Fruit fly (Drosophila melanogaster) whole organism, wandering third instar larva: Measurements from ENCODE around the gene CG11151.

Source experiments
- Abd-B ChIP-seq: fragments of >200 bp; optimal IDR thresholded peaks from 2 replicates; lab custom pipeline; 2017; ENCODE audit warnings: missing biosample characterization, missing genetic modification characterization
- CG32264 ChIP-seq: fragments of 200-800 bp; sonication (Bioruptor generic); optimal IDR thresholded peaks from 2 replicates; lab custom pipeline; 2016; ENCODE audit warnings: missing biosample characterization, missing genetic modification characterization
- CG9705 ChIP-seq: fragments of 200-800 bp; sonication (Bioruptor generic); optimal IDR thresholded peaks from 2 replicates; lab custom pipeline; 2018; ENCODE audit warnings: missing biosample characterization, mild to moderate bottlenecking, missing genetic modification characterization
- CrebA ChIP-seq: fragments of 200-800 bp; sonication (Bioruptor generic); optimal IDR thresholded peaks from 2 replicates; lab custom pipeline; 2016; ENCODE audit warnings: missing biosample characterization, mild to moderate bottlenecking, missing genetic modification characterization, borderline replicate concordance
- Dfd ChIP-seq: fragments of >200 bp; optimal IDR thresholded peaks from 2 replicates; lab custom pipeline; 2017; ENCODE audit warnings: missing biosample characterization, missing genetic modification characterization
- Dif ChIP-seq: fragments of 200-275, 200-300 bp; sonication (Bioruptor generic); optimal IDR thresholded peaks from 2 replicates; lab custom pipeline; 2018; ENCODE audit warnings: missing biosample characterization, missing genetic modification characterization; ENCODE audit not compliant: partially characterized antibody
- GATAd ChIP-seq: sonication (Bioruptor generic); optimal IDR thresholded peaks from 2 replicates; lab custom pipeline; 2016; ENCODE audit warnings: missing biosample characterization, missing genetic modification characterization
- HLH106 ChIP-seq: fragments of 200-800 bp; optimal IDR thresholded peaks from 3 replicates; lab custom pipeline; 2019; ENCODE audit warnings: missing biosample characterization, mild to moderate bottlenecking, missing genetic modification characterization, moderate library complexity
- Hnf4 ChIP-seq: fragments of 200-800 bp; sonication (Bioruptor generic); optimal IDR thresholded peaks from 2 replicates; lab custom pipeline; 2016; ENCODE audit warnings: missing biosample characterization, mild to moderate bottlenecking, missing genetic modification characterization
- Hr78 ChIP-seq: fragments of >200 bp; optimal IDR thresholded peaks from 2 replicates; lab custom pipeline; 2017; ENCODE audit warnings: missing biosample characterization, missing genetic modification characterization
- Jra ChIP-seq: sonication (Bioruptor generic); optimal IDR thresholded peaks from 2 replicates; lab custom pipeline; 2016; ENCODE audit warnings: missing biosample characterization, missing genetic modification characterization
- Mio ChIP-seq: sonication (Bioruptor generic); optimal IDR thresholded peaks from 2 replicates; lab custom pipeline; 2016; ENCODE audit warnings: missing biosample characterization, missing genetic modification characterization
- Myc ChIP-seq: fragments of >200 bp; optimal IDR thresholded peaks from 2 replicates; lab custom pipeline; 2017
- N ChIP-seq: fragments of >200 bp; optimal IDR thresholded peaks from 2 replicates; lab custom pipeline; 2018; ENCODE audit warnings: missing biosample characterization, missing external identifiers, missing genetic modification characterization
- OdsH ChIP-seq: fragments of 200-800 bp; sonication (Bioruptor generic); optimal IDR thresholded peaks from 2 replicates; lab custom pipeline; 2016; ENCODE audit warnings: missing biosample characterization, mild to moderate bottlenecking, missing genetic modification characterization
- Rel ChIP-seq, 2 experiments: fragments of 200-800 bp; sonication (Bioruptor generic) in 1 of 2; optimal IDR thresholded peaks; 2 replicates in 1 of 2; 3 replicates in 1 of 2; lab custom pipeline; 2016 to 2019; ENCODE audit warnings: mild to moderate bottlenecking in 2 of 2, missing biosample characterization in 2 of 2, missing genetic modification characterization in 2 of 2, moderate library complexity in 1 of 2
- Sp1 ChIP-seq: fragments of 200-800 bp; sonication (Bioruptor generic); optimal IDR thresholded peaks from 3 replicates; lab custom pipeline; 2019; ENCODE audit warnings: missing biosample characterization, mild to moderate bottlenecking, missing genetic modification characterization, moderate library complexity
- Vsx2 ChIP-seq: fragments of 200-300, 225-300 bp; sonication (Bioruptor generic); optimal IDR thresholded peaks from 2 replicates; lab custom pipeline; 2018; ENCODE audit warnings: missing biosample characterization, missing genetic modification characterization; ENCODE audit not compliant: partially characterized antibody
- br ChIP-seq: fragments of 200-800 bp; sonication (Bioruptor generic); optimal IDR thresholded peaks from 2 replicates; lab custom pipeline; 2016; ENCODE audit warnings: missing biosample characterization, missing genetic modification characterization
- brk ChIP-seq: fragments of 200-800 bp; sonication (Bioruptor generic); optimal IDR thresholded peaks from 2 replicates; lab custom pipeline; 2016; ENCODE audit warnings: missing biosample characterization, mild to moderate bottlenecking, missing genetic modification characterization
- dl ChIP-seq, 2 experiments: fragments of 175-275, 200-275 bp in 1 of 2; fragments of 200-275 bp in 1 of 2; sonication (Bioruptor generic); optimal IDR thresholded peaks; lab custom pipeline; 2018; ENCODE audit warnings: mild to moderate bottlenecking in 2 of 2, missing biosample characterization in 2 of 2, missing genetic modification characterization in 2 of 2, moderate library complexity in 2 of 2; ENCODE audit not compliant: partially characterized antibody in 2 of 2, insufficient read depth in 1 of 2
- dmrt93B ChIP-seq: fragments of 200-800 bp; sonication (Bioruptor generic); optimal IDR thresholded peaks from 2 replicates; lab custom pipeline; 2018; ENCODE audit warnings: missing biosample characterization, mild to moderate bottlenecking, missing genetic modification characterization
- dsf ChIP-seq: sonication (Bioruptor generic); optimal IDR thresholded peaks from 2 replicates; lab custom pipeline; 2016; ENCODE audit warnings: missing biosample characterization, missing genetic modification characterization, borderline replicate concordance
- ey ChIP-seq: fragments of 200-800 bp; sonication (Bioruptor generic); optimal IDR thresholded peaks from 2 replicates; lab custom pipeline; 2016; ENCODE audit warnings: missing biosample characterization, missing genetic modification characterization
- foxo ChIP-seq, 2 experiments: fragments of 200-800 bp; sonication (Bioruptor generic); optimal IDR thresholded peaks; 2 replicates in 1 of 2; 3 replicates in 1 of 2; lab custom pipeline; 2016 to 2017; ENCODE audit warnings: missing biosample characterization in 2 of 2, missing genetic modification characterization in 2 of 2
- fru ChIP-seq: fragments of 200-800 bp; sonication (Bioruptor generic); optimal IDR thresholded peaks from 3 replicates; lab custom pipeline; 2016; ENCODE audit warnings: missing biosample characterization, mild to moderate bottlenecking, missing genetic modification characterization
- h ChIP-seq: fragments of 200-800 bp; sonication (Bioruptor generic); optimal IDR thresholded peaks from 3 replicates; lab custom pipeline; 2016; ENCODE audit warnings: missing biosample characterization, mild to moderate bottlenecking, missing genetic modification characterization
- jim ChIP-seq: fragments of 175-275, 200-325 bp; sonication (Bioruptor generic); optimal IDR thresholded peaks from 2 replicates; lab custom pipeline; 2016; ENCODE audit warnings: missing biosample characterization, mild to moderate bottlenecking, missing genetic modification characterization
- lola ChIP-seq: fragments of >200 bp; optimal IDR thresholded peaks from 2 replicates; lab custom pipeline; 2017; ENCODE audit warnings: missing biosample characterization, missing genetic modification characterization
- pan ChIP-seq: fragments of >200 bp; optimal IDR thresholded peaks from 2 replicates; lab custom pipeline; 2017
- psq ChIP-seq: fragments of 200-800 bp; sonication (Bioruptor generic); optimal IDR thresholded peaks from 3 replicates; lab custom pipeline; 2017; ENCODE audit warnings: missing biosample characterization, mild to moderate bottlenecking, missing genetic modification characterization, moderate library complexity
- rgr ChIP-seq: fragments of 200-800 bp; sonication (Bioruptor generic); optimal IDR thresholded peaks from 3 replicates; lab custom pipeline; 2016; ENCODE audit warnings: missing biosample characterization, mild to moderate bottlenecking, missing genetic modification characterization
- sage ChIP-seq: fragments of 200-800 bp; sonication (Bioruptor generic); optimal IDR thresholded peaks from 2 replicates; lab custom pipeline; 2016; ENCODE audit warnings: missing biosample characterization, mild to moderate bottlenecking, missing genetic modification characterization
- sv ChIP-seq: fragments of 200-800 bp; sonication (Bioruptor generic); optimal IDR thresholded peaks from 3 replicates; lab custom pipeline; 2016; ENCODE audit warnings: missing biosample characterization, missing genetic modification characterization
- tai ChIP-seq: sonication (Bioruptor generic); optimal IDR thresholded peaks from 2 replicates; lab custom pipeline; 2016; ENCODE audit warnings: missing biosample characterization, missing genetic modification characterization
- usp ChIP-seq: fragments of >200 bp; optimal IDR thresholded peaks from 2 replicates; lab custom pipeline; 2017; ENCODE audit warnings: missing biosample characterization, missing genetic modification characterization
- woc ChIP-seq: sonication (Bioruptor generic); optimal IDR thresholded peaks from 2 replicates; lab custom pipeline; 2016; ENCODE audit warnings: missing biosample characterization, mild to moderate bottlenecking, missing genetic modification characterization

Gene CG11151

dm6 chrX:13766495-13766894 is 27.0 kb downstream of the CG11151 start:
- TF ChIP-seq jim (GFP tag; lab: Kevin White, UChicago) (no peak), Rel (GFP tag; optimal IDR thresholded peaks at IDR 0.05; lab: Kevin White, UChicago) (no peak), Rel (tag; optimal IDR thresholded peaks at IDR 0.05; lab: Kevin White, UChicago) (no peak), lola (GFP tag; lab: Kevin White, UChicago) (no peak), Vsx2 (no peak), pan (lab: Kevin White, UChicago) (no peak)

- TF ChIP-seq woc (GFP tag; lab: Kevin White, UChicago) (no peak), pan (lab: Kevin White, UChicago) (no peak), lola (GFP tag; lab: Kevin White, UChicago) (no peak), Abd-B (GFP tag; lab: Kevin White, UChicago) (no peak), CG32264 (no peak), jim (GFP tag; lab: Kevin White, UChicago) (no peak), Rel (GFP tag; optimal IDR thresholded peaks at IDR 0.05; lab: Kevin White, UChicago) (no peak), Rel (tag; optimal IDR thresholded peaks at IDR 0.05; lab: Kevin White, UChicago) (no peak), Hr78 (GFP tag; lab: Kevin White, UChicago) (no peak), GATAd (no peak), tai (GFP tag; lab: Kevin White, UChicago) (no peak), usp (GFP tag; lab: Kevin White, UChicago) (no peak)
Observed at dm6 chrX:13770768-13771167, 31.2 kb downstream of the CG11151 start.

dm6 chrX:13778568-13778967 is 39.0 kb downstream of the CG11151 start:
- no peak for TF ChIP-seq Rel (GFP tag; optimal IDR thresholded peaks at IDR 0.05; lab: Kevin White, UChicago)
- peak; percentile 91 for TF ChIP-seq Rel (tag; optimal IDR thresholded peaks at IDR 0.05; lab: Kevin White, UChicago)
- TF ChIP-seq Abd-B (GFP tag; lab: Kevin White, UChicago) = no peak

dm6 chrX:13779696-13780095 is 40.2 kb downstream of the CG11151 start:
- TF ChIP-seq br (GFP tag; lab: Kevin White, UChicago) (no peak), fru (GFP tag; lab: Kevin White, UChicago) (peak; percentile 35), Hnf4 (GFP tag; lab: Kevin White, UChicago) (peak; percentile 73), N (no peak), Dfd (GFP tag; lab: Kevin White, UChicago) (no peak), Mio (no peak), Hr78 (GFP tag; lab: Kevin White, UChicago) (no peak), jim (GFP tag; lab: Kevin White, UChicago) (no peak), Sp1 (GFP tag; lab: Kevin White, UChicago) (peak; percentile 4), h (GFP tag; lab: Kevin White, UChicago) (peak; percentile 25), Rel (GFP tag; optimal IDR thresholded peaks at IDR 0.05; lab: Kevin White, UChicago) (no peak), Rel (tag; optimal IDR thresholded peaks at IDR 0.05; lab: Kevin White, UChicago) (no peak)

dm6 chrX:13781739-13782502 is 42.4 kb downstream of the CG11151 start, which contains the start of the genes CtsB and amrt:
Gene CtsB (minus strand): TSS chrX:13782170.
Gene amrt (plus strand): TSS chrX:13782459.
- TF ChIP-seq brk (GFP tag; lab: Kevin White, UChicago) (no peak), tai (GFP tag; lab: Kevin White, UChicago) (peak; percentile 46), fru (GFP tag; lab: Kevin White, UChicago) (peak; percentile 65), sv (GFP tag; lab: Kevin White, UChicago) (no peak), OdsH (GFP tag; lab: Kevin White, UChicago) (peak; percentile 31), Dif (GFP tag; lab: Kevin White, UChicago) (no peak), N (no peak), foxo (GFP tag; optimal IDR thresholded peaks at IDR 0.05; lab: Kevin White, UChicago) (peak in 1 of 2 experiments; percentile 69), dsf (no peak), psq (peak; percentile 37), Hr78 (GFP tag; lab: Kevin White, UChicago) (no peak), sage (no peak), Myc (peak; percentile 7), CrebA (GFP tag; lab: Kevin White, UChicago) (peak; percentile 47), CG9705 (GFP tag; lab: Kevin White, UChicago) (peak; percentile 57), Rel (GFP tag; optimal IDR thresholded peaks at IDR 0.05; lab: Kevin White, UChicago) (no peak), Rel (tag; optimal IDR thresholded peaks at IDR 0.05; lab: Kevin White, UChicago) (peak; percentile 48), ey (GFP tag; lab: Kevin White, UChicago) (peak; percentile 57), usp (GFP tag; lab: Kevin White, UChicago) (no peak), h (GFP tag; lab: Kevin White, UChicago) (peak; percentile 64), Sp1 (GFP tag; lab: Kevin White, UChicago) (peak; percentile 75), woc (GFP tag; lab: Kevin White, UChicago) (peak; percentile 93), Hnf4 (GFP tag; lab: Kevin White, UChicago) (peak; percentile 64), GATAd (peak; percentile 38), Jra (GFP tag; lab: Kevin White, UChicago) (peak; percentile 48), jim (GFP tag; lab: Kevin White, UChicago) (peak; percentile 58), dl (GFP tag; optimal IDR thresholded peaks at IDR 0.05; lab: Kevin White, UChicago; ENCODE audit: insufficient read depth in 1 of 2, partially characterized antibody in 2 of 2) (no peak), HLH106 (tag; lab: Kevin White, UChicago) (peak; percentile 64), rgr (GFP tag; lab: Kevin White, UChicago) (peak; percentile 55), Vsx2 (no peak), dmrt93B (GFP tag; lab: Kevin White, UChicago) (peak; percentile 55), pan (lab: Kevin White, UChicago) (no peak)
